Fruit fly (Drosophila melanogaster) whole organism, prepupa: ENCODE results near the gene CG4907.
A peak's percentile ranks its signal among the peaks of the same experiment; 100 is the strongest.

Experiments used
- Blimp-1 ChIP-seq: fragments of 200-800 bp; sonication (Bioruptor generic); optimal IDR thresholded peaks from 3 replicates; lab custom pipeline; 2017; ENCODE audit warnings: missing biosample characterization, missing genetic modification characterization, mild to moderate bottlenecking, moderate library complexity, missing genetic modification reagents
- CG10631 ChIP-seq: fragments of 200-800 bp; sonication (Bioruptor generic); optimal IDR thresholded peaks from 2 replicates; lab custom pipeline; 2016; ENCODE audit warnings: missing biosample characterization, missing genetic modification characterization
- CG10669 ChIP-seq: fragments of 200-800 bp; sonication (Bioruptor generic); optimal IDR thresholded peaks from 3 replicates; lab custom pipeline; 2018; ENCODE audit warnings: missing biosample characterization, mild to moderate bottlenecking, missing genetic modification characterization, moderate library complexity
- CG11294 ChIP-seq: fragments of 200-800 bp; sonication (Bioruptor generic); IDR thresholded peaks from 2 replicates; pipeline ENCODE4 v1.3.6; 2022; ENCODE audit warnings: missing biosample characterization, missing genetic modification characterization
- CG11762 ChIP-seq: fragments of 200-800 bp; sonication (Bioruptor generic); optimal IDR thresholded peaks from 3 replicates; lab custom pipeline; 2016; ENCODE audit warnings: missing biosample characterization, missing genetic modification characterization; ENCODE audit not compliant: insufficient read depth
- CG31627 ChIP-seq: fragments of 200-800 bp; sonication (Bioruptor generic); optimal IDR thresholded peaks from 3 replicates; lab custom pipeline; 2016; ENCODE audit warnings: missing biosample characterization, missing genetic modification characterization
- CG32006 ChIP-seq: fragments of 200-800 bp; sonication (Bioruptor generic); optimal IDR thresholded peaks from 3 replicates; lab custom pipeline; 2017; ENCODE audit warnings: missing biosample characterization, mild to moderate bottlenecking, missing genetic modification characterization
- CG6276 ChIP-seq: fragments of 200-800 bp; sonication (Bioruptor generic); optimal IDR thresholded peaks from 2 replicates; lab custom pipeline; 2017; ENCODE audit warnings: missing biosample characterization, mild to moderate bottlenecking, missing genetic modification characterization
- CG6792 ChIP-seq: fragments of 200-800 bp; sonication (Bioruptor generic); optimal IDR thresholded peaks from 3 replicates; lab custom pipeline; 2016; ENCODE audit warnings: missing biosample characterization, missing genetic modification characterization
- CG6808 ChIP-seq: fragments of 200-800 bp; sonication (Bioruptor generic); optimal IDR thresholded peaks from 3 replicates; lab custom pipeline; 2017; ENCODE audit warnings: missing biosample characterization, missing genetic modification characterization, mild to moderate bottlenecking, moderate library complexity, missing genetic modification reagents
- CG6854 ChIP-seq: fragments of 200-800 bp; sonication (Bioruptor generic); optimal IDR thresholded peaks from 2 replicates; lab custom pipeline; 2017; ENCODE audit warnings: missing biosample characterization, mild to moderate bottlenecking, missing genetic modification characterization
- CG8119 ChIP-seq: fragments of 200-800 bp; sonication (Bioruptor generic); IDR thresholded peaks from 3 replicates; pipeline ENCODE4 v1.3.6; 2022; ENCODE audit warnings: missing biosample characterization, missing genetic modification characterization
- CG9139 ChIP-seq: fragments of 200-800 bp; sonication (Bioruptor generic); optimal IDR thresholded peaks from 3 replicates; lab custom pipeline; 2017; ENCODE audit warnings: missing biosample characterization, mild to moderate bottlenecking, missing genetic modification characterization
- Eip75B ChIP-seq: fragments of 200-800 bp; sonication (Bioruptor generic); optimal IDR thresholded peaks from 3 replicates; lab custom pipeline; 2016; ENCODE audit warnings: missing biosample characterization, missing genetic modification characterization
- Ets21C ChIP-seq: fragments of 200-800 bp; sonication (Bioruptor generic); optimal IDR thresholded peaks from 3 replicates; lab custom pipeline; 2016; ENCODE audit warnings: missing biosample characterization, missing genetic modification characterization
- Ets96B ChIP-seq: fragments of 200-800 bp; optimal IDR thresholded peaks from 2 replicates; lab custom pipeline; 2019; ENCODE audit warnings: missing biosample characterization, mild to moderate bottlenecking, missing genetic modification characterization, moderate library complexity
- Hr38 ChIP-seq: sonication (Bioruptor generic); optimal IDR thresholded peaks from 2 replicates; lab custom pipeline; 2016; ENCODE audit warnings: missing biosample characterization, missing genetic modification characterization
- Lpt ChIP-seq: fragments of 200-800 bp; sonication (Bioruptor generic); optimal IDR thresholded peaks from 3 replicates; lab custom pipeline; 2016; ENCODE audit warnings: missing biosample characterization, missing genetic modification characterization
- Met ChIP-seq: fragments of 200-800 bp; sonication (Bioruptor generic); optimal IDR thresholded peaks from 3 replicates; lab custom pipeline; 2016; ENCODE audit warnings: missing biosample characterization, missing genetic modification characterization
- OdsH ChIP-seq: fragments of 200-800 bp; sonication (Bioruptor generic); optimal IDR thresholded peaks from 3 replicates; lab custom pipeline; 2016; ENCODE audit warnings: missing biosample characterization, missing genetic modification characterization
- Sox14 ChIP-seq: fragments of 200-800 bp; sonication (Bioruptor generic); optimal IDR thresholded peaks from 3 replicates; lab custom pipeline; 2016; ENCODE audit warnings: missing biosample characterization, missing genetic modification characterization
- Sox15 ChIP-seq: fragments of 200-800 bp; sonication (Bioruptor generic); optimal IDR thresholded peaks from 3 replicates; lab custom pipeline; 2016; ENCODE audit warnings: missing biosample characterization, missing genetic modification characterization
- dsx ChIP-seq: fragments of 200-800 bp; optimal IDR thresholded peaks from 3 replicates; lab custom pipeline; 2019; ENCODE audit warnings: missing biosample characterization, mild to moderate bottlenecking, missing genetic modification characterization, moderate library complexity; ENCODE audit not compliant: poor library complexity, severe bottlenecking
- eg ChIP-seq: fragments of 200-800 bp; sonication (Bioruptor generic); IDR thresholded peaks from 3 replicates; pipeline ENCODE4 v1.3.6; 2022; ENCODE audit warnings: missing biosample characterization, missing genetic modification characterization
- esn ChIP-seq: fragments of 200-800 bp; sonication (Bioruptor generic); optimal IDR thresholded peaks from 2 replicates; lab custom pipeline; 2016; ENCODE audit warnings: missing biosample characterization, mild to moderate bottlenecking, missing genetic modification characterization, moderate library complexity
- fd59A ChIP-seq: fragments of 200-800 bp; sonication (Bioruptor generic); optimal IDR thresholded peaks from 2 replicates; lab custom pipeline; 2017; ENCODE audit warnings: missing biosample characterization, mild to moderate bottlenecking, missing genetic modification characterization, missing genetic modification reagents
- fd85E ChIP-seq: fragments of 200-800 bp; sonication (Bioruptor generic); optimal IDR thresholded peaks from 3 replicates; lab custom pipeline; 2016; ENCODE audit warnings: missing biosample characterization, missing genetic modification characterization
- pdm3 ChIP-seq: fragments of 200-800 bp; sonication (Bioruptor generic); optimal IDR thresholded peaks from 3 replicates; lab custom pipeline; 2016; ENCODE audit warnings: missing biosample characterization, missing genetic modification characterization
- spab ChIP-seq: fragments of 200-800 bp; sonication (Bioruptor generic); optimal IDR thresholded peaks from 2 replicates; lab custom pipeline; 2017; ENCODE audit warnings: missing biosample characterization, mild to moderate bottlenecking, missing genetic modification characterization, missing genetic modification reagents
- ss ChIP-seq, 2 experiments: fragments of 200-800 bp; sonication (Bioruptor generic); optimal IDR thresholded peaks; 2 replicates in 1 of 2; 3 replicates in 1 of 2; lab custom pipeline; 2017 to 2018; ENCODE audit warnings: mild to moderate bottlenecking in 2 of 2, missing biosample characterization in 2 of 2, missing genetic modification characterization in 2 of 2, moderate library complexity in 1 of 2
- svp ChIP-seq: fragments of 200-800 bp; sonication (Bioruptor generic); peaks from one replicate; lab custom pipeline; 2016; ENCODE audit warnings: missing biosample characterization, missing genetic modification characterization
- topi ChIP-seq: fragments of 200-800 bp; sonication (Bioruptor generic); optimal IDR thresholded peaks from 3 replicates; lab custom pipeline; 2016; ENCODE audit warnings: missing biosample characterization, missing genetic modification characterization
- vri ChIP-seq: fragments of 200-800 bp; sonication (Bioruptor generic); optimal IDR thresholded peaks from 3 replicates; lab custom pipeline; 2016; ENCODE audit warnings: missing biosample characterization, mild to moderate bottlenecking, missing genetic modification characterization

The CG4907 gene

DNA sequence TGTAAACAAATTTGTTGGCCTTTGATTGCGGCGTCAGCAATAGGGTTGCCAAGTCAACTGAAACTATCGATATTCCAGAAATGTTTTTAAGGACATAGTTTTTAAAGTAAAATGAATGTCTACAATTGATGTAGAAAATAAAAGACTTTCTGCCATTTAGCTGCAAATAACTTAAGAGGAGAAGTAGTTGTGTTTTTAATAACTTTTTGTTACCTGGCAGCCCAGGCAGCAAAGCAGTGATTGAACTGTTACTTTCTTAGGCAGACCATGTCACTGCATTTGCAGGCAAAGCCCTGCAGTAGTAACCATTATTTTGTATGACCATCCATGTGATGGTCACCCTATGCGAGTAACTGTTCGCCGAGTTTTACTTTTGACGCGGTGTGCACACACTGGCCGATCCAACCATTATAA lies 40.0 kb upstream of the CG4907 start, which contains the start of the genes rumi, CG7029 and Usp12-46 (continued):
- TF ChIP-seq Ets96B (tag; lab: Kevin White, UChicago) = peak; percentile 56
- peak; percentile 78 for TF ChIP-seq CG11762 (GFP tag; lab: Kevin White, UChicago)
- no peak for TF ChIP-seq pdm3 (GFP tag; lab: Kevin White, UChicago)
- TF ChIP-seq CG6792 (GFP tag; lab: Kevin White, UChicago) = no peak
- peak; percentile 1 for TF ChIP-seq CG6854
- peak; percentile 68 for TF ChIP-seq Lpt (GFP tag; lab: Kevin White, UChicago)
- peak; percentile 87 for TF ChIP-seq Sox15 (GFP tag; lab: Kevin White, UChicago)
- peak; percentile 87 for TF ChIP-seq Sox14 (GFP tag; lab: Kevin White, UChicago)
- TF ChIP-seq vri (GFP tag; lab: Kevin White, UChicago) = no peak
- TF ChIP-seq eg (GFP tag; lab: Robert Waterston, UW) = peak; percentile 87
- no peak for TF ChIP-seq ss (GFP tag; optimal IDR thresholded peaks at IDR 0.05; lab: Kevin White, UChicago)
- no peak for TF ChIP-seq CG10631
- TF ChIP-seq Eip75B (GFP tag; lab: Kevin White, UChicago) = no peak
- peak; percentile 31 for TF ChIP-seq Blimp-1 (GFP tag; lab: Kevin White, UChicago)
- TF ChIP-seq, all 60 proteins: peak for 31

DNA sequence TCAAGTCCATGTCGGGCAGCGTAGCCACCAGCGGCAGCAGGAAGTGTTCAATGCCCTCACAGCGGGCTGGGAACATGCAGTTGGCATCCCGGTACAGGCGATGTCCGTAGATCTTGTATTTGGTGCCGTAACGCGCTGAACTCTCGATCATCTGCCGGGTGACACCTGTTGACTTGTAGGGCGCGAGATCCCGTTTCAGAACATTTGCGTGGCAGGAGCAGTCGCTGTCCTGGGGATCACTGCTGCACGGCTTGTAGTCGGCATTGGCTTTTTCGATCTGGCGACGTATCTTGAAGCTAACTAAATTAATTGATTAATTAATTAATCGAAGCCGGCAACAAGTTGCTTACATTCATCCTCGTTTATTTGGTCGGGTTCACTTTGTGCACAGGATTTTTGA lies 39.5 kb upstream of the CG4907 start:
- TF ChIP-seq spab (GFP tag; lab: Kevin White, UChicago) (no peak), Sox15 (GFP tag; lab: Kevin White, UChicago) (no peak), CG6808 (GFP tag; lab: Kevin White, UChicago) (no peak), dsx (no peak)
- TF ChIP-seq, all 60 proteins: peak for 0

DNA sequence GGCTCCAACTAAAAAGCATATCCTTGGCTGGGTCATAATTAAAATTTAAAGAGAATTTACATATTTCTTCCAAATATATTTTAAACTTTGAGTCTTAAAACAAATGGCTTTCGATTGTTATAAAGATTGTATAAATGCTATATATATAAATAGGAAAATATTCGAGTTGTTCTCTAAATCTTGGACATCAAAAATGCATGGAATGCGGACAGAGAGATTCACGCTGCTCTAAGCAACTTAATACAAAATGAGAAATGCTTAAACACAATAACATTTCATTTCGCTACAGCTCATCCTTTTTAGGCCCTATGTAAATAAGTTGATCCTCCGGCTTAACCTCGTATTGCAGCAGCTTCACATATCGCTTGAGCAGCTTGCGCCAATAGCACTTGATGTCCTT lies 38.4 kb upstream of the CG4907 start, which contains the start of gene CG31139:
Gene CG31139, minus strand, starts transcription at position 101 of the 400 bp plus-strand sequence.
- TF ChIP-seq OdsH (GFP tag; lab: Kevin White, UChicago) (no peak), topi (no peak), Ets21C (GFP tag; lab: Kevin White, UChicago) (no peak), Blimp-1 (GFP tag; lab: Kevin White, UChicago) (no peak), Met (GFP tag; lab: Kevin White, UChicago) (no peak), CG9139 (GFP tag; lab: Kevin White, UChicago) (no peak), CG11294 (GFP tag; lab: Robert Waterston, UW) (no peak), esn (GFP tag; lab: Kevin White, UChicago) (no peak), CG32006 (no peak), fd59A (GFP tag; lab: Kevin White, UChicago) (no peak), CG6276 (GFP tag; lab: Kevin White, UChicago) (no peak), CG6792 (GFP tag; lab: Kevin White, UChicago) (no peak), CG8119 (GFP tag; lab: Robert Waterston, UW) (no peak), Hr38 (no peak)
- TF ChIP-seq, all 60 proteins: peak for 0

DNA sequence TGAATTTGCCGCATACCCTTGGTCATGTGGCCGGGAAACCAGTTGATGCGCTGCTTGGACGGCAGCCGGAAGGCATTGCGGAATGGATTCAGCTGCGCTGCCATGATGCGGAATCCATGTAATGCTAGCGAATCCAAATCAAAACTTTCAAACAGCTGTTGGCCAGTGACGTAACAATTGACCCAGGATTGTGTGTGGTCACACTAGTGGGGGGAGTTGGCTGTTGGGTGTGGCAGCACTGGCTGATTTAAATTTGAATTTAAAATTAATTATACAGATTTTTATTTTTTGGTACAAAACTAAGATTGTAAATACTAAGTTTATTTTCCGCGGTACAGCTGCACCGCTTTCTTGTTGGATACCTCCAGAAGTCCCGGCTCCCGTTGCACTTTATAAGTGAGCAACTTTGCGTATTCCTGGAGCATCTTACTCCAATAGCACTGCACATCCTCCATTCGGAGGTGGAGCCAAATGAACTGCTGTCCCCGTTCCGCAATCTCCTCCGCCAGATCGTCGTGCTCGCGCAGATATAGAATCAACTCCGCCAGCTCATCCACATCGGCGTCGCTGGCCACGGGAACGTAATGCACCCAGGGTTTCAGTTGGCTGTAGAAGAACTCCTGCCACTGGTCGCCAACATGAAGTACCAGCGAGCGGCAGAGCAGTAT lies 37.0 kb upstream of the CG4907 start, which contains the start of gene CG17141:
Gene CG17141, minus strand, starts transcription at position 177 of the 668 bp plus-strand sequence.
- TF ChIP-seq Sox15 (GFP tag; lab: Kevin White, UChicago) (no peak), Hr38 (no peak), CG10669 (GFP tag; lab: Kevin White, UChicago) (no peak), CG9139 (GFP tag; lab: Kevin White, UChicago) (no peak), fd85E (no peak), svp (GFP tag; lab: Kevin White, UChicago) (no peak), CG31627 (no peak)
